Worm (Caenorhabditis elegans) whole organism, L3 larva: ENCODE measurements around the gene T05C3.6.

Experiments used
- R02D3.7 ChIP-seq: fragments of 150-350 bp; optimal IDR thresholded peaks from 2 replicates; lab custom pipeline; 2014; ENCODE audit warnings: missing biosample characterization, missing genetic modification characterization
- ZK546.5 ChIP-seq: sonication (generic microtip); optimal IDR thresholded peaks from 2 replicates; lab custom pipeline; 2017; ENCODE audit warnings: missing biosample characterization, missing genetic modification characterization
- aly-2 ChIP-seq: fragments of 150-350 bp; optimal IDR thresholded peaks from 2 replicates; lab custom pipeline; 2014; ENCODE audit warnings: missing biosample characterization, missing genetic modification characterization
- ama-1 ChIP-seq: fragments of 150-350 bp; optimal IDR thresholded peaks from 2 replicates; lab custom pipeline; 2018
- ceh-28 ChIP-seq: fragments of 150-350 bp; optimal IDR thresholded peaks from 2 replicates; lab custom pipeline; 2014; ENCODE audit warnings: missing biosample characterization, missing genetic modification reagents, missing genetic modification characterization
- ceh-9 ChIP-seq: sonication (generic microtip); optimal IDR thresholded peaks from 2 replicates; lab custom pipeline; 2018; ENCODE audit warnings: missing biosample characterization, missing genetic modification characterization
- daf-12 ChIP-seq: fragments of 150-350 bp; optimal IDR thresholded peaks from 2 replicates; lab custom pipeline; 2014; ENCODE audit warnings: missing biosample characterization, missing genetic modification reagents, missing genetic modification characterization
- egl-5 ChIP-seq: fragments of 150-350 bp; optimal IDR thresholded peaks from 2 replicates; lab custom pipeline; 2017; ENCODE audit warnings: missing biosample characterization, missing genetic modification reagents, missing genetic modification characterization, inconsistent platforms
- elt-1 ChIP-seq: fragments of 150-350 bp; optimal IDR thresholded peaks from 2 replicates; lab custom pipeline; 2014; ENCODE audit warnings: missing biosample characterization, missing genetic modification characterization
- elt-2 ChIP-seq: sonication (generic microtip); optimal IDR thresholded peaks from 2 replicates; lab custom pipeline; 2016; ENCODE audit warnings: missing genetic modification reagents, mild to moderate bottlenecking, missing genetic modification characterization, missing compliant biosample characterization
- fkh-10 ChIP-seq: sonication (generic microtip); optimal IDR thresholded peaks from 2 replicates; lab custom pipeline; 2017; ENCODE audit warnings: missing biosample characterization, missing genetic modification reagents, missing genetic modification characterization
- fkh-2 ChIP-seq: fragments of 150-350 bp; optimal IDR thresholded peaks from 2 replicates; lab custom pipeline; 2014; ENCODE audit warnings: missing biosample characterization, missing genetic modification reagents, missing genetic modification characterization
- fos-1 ChIP-seq: fragments of 150-350 bp; optimal IDR thresholded peaks from 2 replicates; lab custom pipeline; 2014; ENCODE audit warnings: missing biosample characterization, missing genetic modification characterization
- hmg-11 ChIP-seq: sonication (generic microtip); optimal IDR thresholded peaks from 2 replicates; lab custom pipeline; 2016; ENCODE audit warnings: missing genetic modification characterization, missing compliant biosample characterization
- jun-1 ChIP-seq: fragments of 150-350 bp; optimal IDR thresholded peaks from 2 replicates; lab custom pipeline; 2014; ENCODE audit warnings: missing biosample characterization, missing genetic modification reagents, missing genetic modification characterization
- lin-39 ChIP-seq: fragments of 150-350 bp; optimal IDR thresholded peaks from 2 replicates; lab custom pipeline; 2018; ENCODE audit warnings: missing biosample characterization, missing genetic modification reagents, missing genetic modification characterization
- lsy-12 ChIP-seq: sonication (generic microtip); optimal IDR thresholded peaks from 2 replicates; lab custom pipeline; 2016; ENCODE audit warnings: mild to moderate bottlenecking, missing genetic modification characterization, missing compliant biosample characterization
- mdl-1 ChIP-seq: fragments of 150-350 bp; optimal IDR thresholded peaks from 2 replicates; lab custom pipeline; 2014; ENCODE audit warnings: missing biosample characterization, missing genetic modification characterization
- mml-1 ChIP-seq: fragments of 150-350 bp; sonication (generic microtip); optimal IDR thresholded peaks from 3 replicates; lab custom pipeline; 2014; ENCODE audit warnings: missing biosample characterization, missing genetic modification characterization
- nhr-12 ChIP-seq: fragments of 150-350 bp; optimal IDR thresholded peaks from 2 replicates; lab custom pipeline; 2014; ENCODE audit warnings: missing biosample characterization, missing genetic modification characterization
- nhr-23 ChIP-seq: fragments of 150-350 bp; optimal IDR thresholded peaks from 2 replicates; lab custom pipeline; 2014; ENCODE audit warnings: missing biosample characterization, missing genetic modification reagents, missing genetic modification characterization
- nhr-25 ChIP-seq: sonication (generic microtip); optimal IDR thresholded peaks from 2 replicates; lab custom pipeline; 2017; ENCODE audit warnings: missing biosample characterization, missing genetic modification characterization
- nhr-28 ChIP-seq: fragments of 150-350 bp; optimal IDR thresholded peaks from 2 replicates; lab custom pipeline; 2014; ENCODE audit warnings: missing biosample characterization, missing genetic modification characterization
- nhr-67 ChIP-seq: fragments of 150-350 bp; optimal IDR thresholded peaks from 2 replicates; lab custom pipeline; 2014; ENCODE audit warnings: missing biosample characterization, missing genetic modification characterization
- nhr-77 ChIP-seq: fragments of 150-350 bp; optimal IDR thresholded peaks from 2 replicates; lab custom pipeline; 2014; ENCODE audit warnings: missing biosample characterization, missing genetic modification characterization
- pha-4 ChIP-seq: fragments of 150-350 bp; optimal IDR thresholded peaks from 2 replicates; lab custom pipeline; 2014; ENCODE audit warnings: missing biosample characterization, missing genetic modification reagents, missing genetic modification characterization
- pqm-1 ChIP-seq: fragments of 150-350 bp; optimal IDR thresholded peaks from 2 replicates; lab custom pipeline; 2017; ENCODE audit warnings: missing biosample characterization, missing genetic modification characterization, inconsistent platforms
- snpc-4 ChIP-seq: fragments of 150-350 bp; optimal IDR thresholded peaks from 2 replicates; lab custom pipeline; 2014; ENCODE audit warnings: missing biosample characterization, missing genetic modification characterization
- tbx-2 ChIP-seq: sonication (generic microtip); optimal IDR thresholded peaks from 2 replicates; lab custom pipeline; 2016; ENCODE audit warnings: mild to moderate bottlenecking, missing genetic modification characterization, missing compliant biosample characterization
- zag-1 ChIP-seq: fragments of 150-350 bp; optimal IDR thresholded peaks from 2 replicates; lab custom pipeline; 2014; ENCODE audit warnings: missing biosample characterization, missing genetic modification characterization
- ztf-11 ChIP-seq: fragments of 150-350 bp; optimal IDR thresholded peaks from 2 replicates; lab custom pipeline; 2014; ENCODE audit warnings: missing biosample characterization, missing genetic modification characterization

The T05C3.6 gene

DNA sequence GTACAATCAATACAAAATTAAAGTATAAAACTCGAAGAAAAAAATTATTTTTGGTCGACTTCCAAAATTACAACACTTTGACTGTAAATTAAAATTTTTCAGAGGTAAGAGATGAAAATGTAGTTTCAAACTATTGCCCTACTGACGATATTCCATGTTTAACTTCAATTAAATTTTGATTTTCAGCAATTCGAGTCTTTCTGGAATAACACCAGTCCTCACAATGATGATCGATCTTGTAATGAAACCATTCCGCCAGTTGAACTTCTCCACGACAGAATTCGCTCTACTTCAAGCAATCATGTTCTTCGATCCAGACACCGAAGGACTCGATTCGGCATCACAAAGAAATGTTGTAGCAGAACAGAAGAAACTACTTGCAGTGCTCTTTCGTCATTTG lies 18.9 kb downstream of the T05C3.6 start:
- TF ChIP-seq egl-5 (tag; lab: Kevin White, UChicago) (no peak), snpc-4 (tag; lab: Kevin White, UChicago) (no peak), lsy-12 (tag; lab: Kevin White, UChicago) (no peak), hmg-11 (tag; lab: Kevin White, UChicago) (no peak), fkh-2 (tag; lab: Kevin White, UChicago) (no peak), lin-39 (tag; lab: Kevin White, UChicago) (no peak), aly-2 (tag; lab: Kevin White, UChicago) (no peak), mdl-1 (tag; lab: Kevin White, UChicago) (no peak), R02D3.7 (no peak), mml-1 (no peak), ZK546.5 (tag; lab: Kevin White, UChicago) (no peak)

DNA sequence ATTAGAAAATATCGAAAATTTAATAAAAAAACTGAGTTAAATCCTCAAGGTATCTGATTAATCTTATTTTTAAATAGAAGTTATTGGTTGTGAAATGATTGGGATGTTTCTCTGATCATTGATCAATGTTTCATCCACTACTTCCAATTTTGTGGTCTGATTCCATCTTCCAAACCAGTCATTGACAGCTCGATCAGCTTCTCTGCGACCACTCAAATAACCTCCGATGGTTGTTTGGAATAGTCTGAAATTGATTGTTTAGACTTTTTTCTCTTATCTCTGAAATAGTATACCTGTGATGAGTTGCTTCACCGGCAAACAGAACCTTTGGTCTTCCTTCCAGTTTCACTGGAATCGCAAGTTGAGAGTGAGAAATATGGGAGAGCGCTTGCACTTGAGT lies 19.7 kb downstream of the T05C3.6 start:
- TF ChIP-seq nhr-67 (tag; lab: Kevin White, UChicago), result no peak
- TF ChIP-seq zag-1, result no peak
- TF ChIP-seq pqm-1 (tag; lab: Kevin White, UChicago), result peak; percentile 3
- no peak for TF ChIP-seq ztf-11 (tag; lab: Kevin White, UChicago)
- no peak for TF ChIP-seq fkh-2 (tag; lab: Kevin White, UChicago)
- no peak for TF ChIP-seq nhr-77 (tag; lab: Kevin White, UChicago)
- TF ChIP-seq nhr-28, result no peak
- no peak for TF ChIP-seq elt-1
- peak; percentile 15 for TF ChIP-seq elt-2 (tag; lab: Kevin White, UChicago)
- no peak for TF ChIP-seq nhr-12 (tag; lab: Kevin White, UChicago)
- TF ChIP-seq pha-4 (tag; lab: Kevin White, UChicago), result no peak
- TF ChIP-seq mdl-1 (tag; lab: Kevin White, UChicago), result no peak
- peak; percentile 47 for TF ChIP-seq ama-1
- no peak for TF ChIP-seq fkh-10 (GFP tag; lab: Kevin White, UChicago)
- no peak for TF ChIP-seq aly-2 (tag; lab: Kevin White, UChicago)
- TF ChIP-seq, all 47 proteins: peak for 3

DNA sequence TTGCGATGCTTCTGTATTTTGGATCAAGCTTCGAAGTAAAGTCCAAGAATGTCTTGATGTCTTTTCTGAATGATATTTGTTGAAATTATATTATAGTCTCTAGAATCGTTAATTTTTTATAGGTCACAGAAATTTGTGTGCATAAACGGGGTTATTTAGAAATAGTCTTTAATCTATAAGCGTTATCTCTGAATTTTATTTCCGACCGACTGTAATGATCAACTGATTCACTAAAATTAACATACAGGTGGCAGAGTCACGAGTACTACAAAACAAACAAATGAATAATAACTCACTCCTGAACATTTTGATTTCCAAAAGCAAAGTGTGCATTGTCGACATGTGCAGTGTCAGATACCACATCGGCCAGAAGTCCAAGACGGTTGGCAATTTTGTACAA lies 21.5 kb downstream of the T05C3.6 start:
- TF ChIP-seq pqm-1 (tag; lab: Kevin White, UChicago), result peak; percentile 81
- peak; percentile 64 for TF ChIP-seq elt-2 (tag; lab: Kevin White, UChicago)
- no peak for TF ChIP-seq nhr-25
- no peak for TF ChIP-seq nhr-12 (tag; lab: Kevin White, UChicago)
- no peak for TF ChIP-seq zag-1
- peak; percentile 9 for TF ChIP-seq pha-4 (tag; lab: Kevin White, UChicago)
- TF ChIP-seq jun-1 (tag; lab: Kevin White, UChicago), result peak; percentile 0

DNA sequence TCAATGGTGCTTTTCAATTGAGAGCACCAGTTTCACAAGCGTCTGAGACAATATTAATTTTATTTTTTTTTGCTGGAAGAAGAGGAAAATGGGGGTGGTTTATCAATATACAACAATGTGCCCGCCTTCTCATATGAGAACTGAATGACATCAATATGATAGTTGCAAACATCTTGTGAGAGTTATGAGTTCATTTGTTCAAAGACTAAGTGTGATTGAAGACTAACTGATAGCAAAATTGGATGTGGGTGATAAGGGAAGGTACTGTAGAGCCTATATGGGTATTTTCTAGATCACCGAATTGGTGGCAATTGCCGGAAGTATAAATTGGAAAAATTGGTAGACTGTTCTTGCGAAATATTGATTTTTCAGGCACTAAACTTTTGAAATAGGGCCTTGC lies 22.3 kb downstream of the T05C3.6 start:
- peak; percentile 58 for TF ChIP-seq jun-1 (tag; lab: Kevin White, UChicago)
- peak; percentile 93 for TF ChIP-seq elt-2 (tag; lab: Kevin White, UChicago)
- TF ChIP-seq pqm-1 (tag; lab: Kevin White, UChicago), result peak; percentile 95
- peak; percentile 4 for TF ChIP-seq ceh-28
- no peak for TF ChIP-seq nhr-23 (tag; lab: Kevin White, UChicago)

DNA sequence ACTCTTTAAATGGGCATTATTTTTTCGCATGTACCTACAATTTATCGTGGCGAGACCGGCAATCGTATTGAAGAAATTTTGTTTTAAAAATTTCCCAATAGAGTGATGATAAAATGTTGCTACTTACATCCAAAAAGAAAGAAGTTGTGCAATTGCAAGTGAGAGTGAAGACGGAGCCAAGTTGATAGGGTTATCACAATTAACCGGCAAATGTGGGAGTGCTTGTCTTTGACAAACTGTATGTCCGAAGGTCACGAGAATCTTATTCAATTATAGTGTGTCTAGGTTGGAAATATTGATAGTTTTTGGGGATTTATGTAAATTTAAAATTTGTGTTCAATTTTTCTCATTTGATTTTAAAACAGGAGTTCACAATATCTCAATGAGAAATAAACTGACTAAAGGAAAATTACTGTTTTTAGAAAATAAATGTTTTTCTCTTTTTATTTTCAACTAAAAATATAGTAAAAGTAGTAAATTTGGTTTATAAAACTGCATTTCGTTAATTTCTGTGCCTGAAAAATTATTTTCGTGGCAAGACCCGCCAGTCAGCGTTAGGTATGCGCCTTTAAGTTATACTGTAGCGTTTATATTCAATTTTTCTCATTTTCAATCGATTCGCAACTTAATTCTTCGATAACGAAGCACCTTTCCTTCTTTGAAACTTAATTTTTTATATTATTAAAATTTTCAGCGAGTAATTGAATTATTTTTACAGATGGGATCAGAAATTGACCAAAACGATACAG lies 23.6 kb downstream of the T05C3.6 start, which contains the start of the genes hpo-15 and mms-19:
Gene hpo-15 (minus strand): TSS at position 201 of the 749 bp plus-strand sequence.
Gene mms-19 (plus strand): TSS at position 719 of the 749 bp plus-strand sequence.
- TF ChIP-seq aly-2 (tag; lab: Kevin White, UChicago), result no peak
- TF ChIP-seq elt-2 (tag; lab: Kevin White, UChicago), result peak; percentile 60
- no peak for TF ChIP-seq tbx-2 (tag; lab: Kevin White, UChicago)
- peak; percentile 23 for TF ChIP-seq pqm-1 (tag; lab: Kevin White, UChicago)
- no peak for TF ChIP-seq ceh-9 (tag; lab: Kevin White, UChicago)
- TF ChIP-seq daf-12, result no peak
- TF ChIP-seq snpc-4 (tag; lab: Kevin White, UChicago), result no peak
- TF ChIP-seq fos-1 (tag; lab: Kevin White, UChicago), result no peak
